Fruit fly (Drosophila melanogaster): ENCODE results near the gene Unc-76.
A peak's percentile ranks its signal among the peaks of the same experiment; 100 is the strongest.

The Unc-76 gene

dm6 chrX:2050070-2050899, 30.1 kb upstream of the Unc-76 start, which contains the start of gene moody (continued):
- TF ChIP-seq nerfin-1 (tag; optimal IDR thresholded peaks at IDR 0.05): peak; percentile 90
- TF ChIP-seq PHDP (tag; optimal IDR thresholded peaks at IDR 0.05): peak; percentile 97
- TF ChIP-seq br (optimal IDR thresholded peaks at IDR 0.05): no peak
- TF ChIP-seq Mrtf (GFP tag; IDR thresholded peaks at IDR 0.05): peak; percentile 99
- peak; percentile 96 for TF ChIP-seq Nf-YA (GFP tag; IDR thresholded peaks at IDR 0.05)
- peak; percentile 94 for TF ChIP-seq CG1647 (GFP tag; optimal IDR thresholded peaks at IDR 0.05)
- TF ChIP-seq CTCF (GFP tag; optimal IDR thresholded peaks at IDR 0.05): peak; percentile 63
- 0 out of 3 replicates have a peak, but pooled peaks have one; percentile 43 for TF ChIP-seq zen2 (GFP tag; IDR thresholded peaks at IDR 0.05; ENCODE audit: partially characterized antibody)
- peak; percentile 98 for TF ChIP-seq ems (GFP tag; optimal IDR thresholded peaks at IDR 0.05)
- no peak for TF ChIP-seq hkb (optimal IDR thresholded peaks at IDR 0.05)
- peak; percentile 98 for TF ChIP-seq hkb (GFP tag; IDR thresholded peaks at IDR 0.05)
- TF ChIP-seq gsb-n (tag; optimal IDR thresholded peaks at IDR 0.05): peak; percentile 85
- TF ChIP-seq Oaz (GFP tag; IDR thresholded peaks at IDR 0.05): peak; percentile 95
- peak; percentile 91 for TF ChIP-seq CG10979 (tag; optimal IDR thresholded peaks at IDR 0.05)
- peak; percentile 95 for TF ChIP-seq ro (GFP tag; IDR thresholded peaks at IDR 0.05)
- TF ChIP-seq HHEX (GFP tag; optimal IDR thresholded peaks at IDR 0.05): peak; percentile 97
- TF ChIP-seq CG2712 (tag; optimal IDR thresholded peaks at IDR 0.05): peak; percentile 95
- peak; percentile 38; the same call in 1 of the 2 replicates for TF ChIP-seq amos (GFP tag; IDR thresholded peaks at IDR 0.05; ENCODE audit: partially characterized antibody)
- TF ChIP-seq CG8924 (tag; optimal IDR thresholded peaks at IDR 0.05): peak; percentile 96
- peak; percentile 73 for TF ChIP-seq zen (tag; optimal IDR thresholded peaks at IDR 0.05)
- peak; percentile 92 for TF ChIP-seq CG1832 (GFP tag; optimal IDR thresholded peaks at IDR 0.05)
- TF ChIP-seq Abd-B (GFP tag; optimal IDR thresholded peaks at IDR 0.05): peak; percentile 87
- peak; percentile 98 for TF ChIP-seq pho (GFP tag; optimal IDR thresholded peaks at IDR 0.05)
- TF ChIP-seq CG14860 (GFP tag; IDR thresholded peaks at IDR 0.05; ENCODE audit: partially characterized antibody): 0 out of 3 replicates have a peak, but pooled peaks have one; percentile 33
- TF ChIP-seq Drgx (GFP tag; IDR thresholded peaks at IDR 0.05): peak; percentile 99
- TF ChIP-seq CG11093 (GFP tag; IDR thresholded peaks at IDR 0.05): peak; percentile 97
- TF ChIP-seq dysf (GFP tag; IDR thresholded peaks at IDR 0.05): peak; percentile 98
- no peak for TF ChIP-seq CG42726 (GFP tag; IDR thresholded peaks at IDR 0.05; ENCODE audit: partially characterized antibody)
- TF ChIP-seq CG13296 (GFP tag; optimal IDR thresholded peaks at IDR 0.05): peak; percentile 98
- TF ChIP-seq CG6654 (GFP tag; optimal IDR thresholded peaks at IDR 0.05): peak; percentile 87
- peak; percentile 64 for TF ChIP-seq CG30020 (tag; optimal IDR thresholded peaks at IDR 0.05)
- TF ChIP-seq CG2116 (GFP tag; optimal IDR thresholded peaks at IDR 0.05): peak; percentile 63
- TF ChIP-seq CG6765 (GFP tag; optimal IDR thresholded peaks at IDR 0.05): peak; percentile 98
- TF ChIP-seq sd (tag; optimal IDR thresholded peaks at IDR 0.05): peak; percentile 82
- TF ChIP-seq CG12942 (GFP tag; optimal IDR thresholded peaks at IDR 0.05): peak; percentile 98
- peak; percentile 88 for TF ChIP-seq CG12236 (GFP tag; optimal IDR thresholded peaks at IDR 0.05)
- TF ChIP-seq MBD-R2 (GFP tag; IDR thresholded peaks at IDR 0.05): peak; percentile 98
- no peak for TF ChIP-seq bbx (GFP tag; IDR thresholded peaks at IDR 0.05; ENCODE audit: partially characterized antibody)
- TF ChIP-seq Nf-YC (tag; optimal IDR thresholded peaks at IDR 0.05): peak; percentile 91
- peak; percentile 96 for TF ChIP-seq Atf-2 (GFP tag; optimal IDR thresholded peaks at IDR 0.05)
- TF ChIP-seq Poxn (GFP tag; IDR thresholded peaks at IDR 0.05): peak; percentile 93
- peak; percentile 86 for TF ChIP-seq CG33557 (GFP tag; optimal IDR thresholded peaks at IDR 0.05)
- TF ChIP-seq fru (optimal IDR thresholded peaks at IDR 0.05): no peak
- TF ChIP-seq dm (GFP tag; optimal IDR thresholded peaks at IDR 0.05): peak; percentile 94
- peak; percentile 16 for TF ChIP-seq BEAF-32 (GFP tag; optimal IDR thresholded peaks at IDR 0.05)
- TF ChIP-seq CG32532 (GFP tag; IDR thresholded peaks at IDR 0.05): peak; percentile 99
- TF ChIP-seq CG4730 (GFP tag; IDR thresholded peaks at IDR 0.05): peak; percentile 97
- peak; percentile 60 for TF ChIP-seq Spps (tag; optimal IDR thresholded peaks at IDR 0.05)
- TF ChIP-seq CG1603 (tag; optimal IDR thresholded peaks at IDR 0.05): peak; percentile 98
- peak; percentile 96 for TF ChIP-seq unpg (GFP tag; optimal IDR thresholded peaks at IDR 0.05)
